Worm (Caenorhabditis elegans) whole organism, L4 larva: ENCODE results near the gene mdt-11.

Experiments
- F26F4.8 ChIP-seq: fragments of 200-800 bp; sonication (Bioruptor generic); conservative IDR thresholded peaks from 2 replicates; pipeline ENCODE4 v1.3.6; 2022; ENCODE audit warnings: missing genetic modification characterization, missing compliant biosample characterization
- F37D6.2 ChIP-seq: sonication (generic microtip); optimal IDR thresholded peaks from 2 replicates; lab custom pipeline; 2016; ENCODE audit warnings: mild to moderate bottlenecking, missing genetic modification characterization, missing compliant biosample characterization
- F49E8.2 ChIP-seq: sonication (generic microtip); optimal IDR thresholded peaks from 2 replicates; lab custom pipeline; 2016; ENCODE audit warnings: missing compliant biosample characterization, mild to moderate bottlenecking, missing genetic modification characterization, borderline replicate concordance
- R02D3.7 ChIP-seq: fragments of 150-350 bp; sonication (generic microtip); optimal IDR thresholded peaks from 3 replicates; lab custom pipeline; 2014; ENCODE audit warnings: missing biosample characterization, missing genetic modification characterization
- Y105C5A.15 ChIP-seq: fragments of 200-800 bp; sonication (Bioruptor generic); IDR thresholded peaks from 2 replicates; pipeline ENCODE4 v1.3.6; 2022; ENCODE audit warnings: missing genetic modification characterization, missing compliant biosample characterization
- Y48G9A.11 ChIP-seq: fragments of 200-800 bp; sonication (Bioruptor generic); IDR thresholded peaks from 2 replicates; pipeline ENCODE4 v1.3.6; 2022; ENCODE audit warnings: missing genetic modification reagents, missing genetic modification characterization, missing compliant biosample characterization
- ZK546.5 ChIP-seq, 2 experiments: sonication (generic microtip); optimal IDR thresholded peaks; 2 replicates each; lab custom pipeline; 2017; ENCODE audit warnings: missing biosample characterization in 2 of 2, missing genetic modification characterization in 2 of 2
- aly-2 ChIP-seq: sonication (generic microtip); optimal IDR thresholded peaks from 2 replicates; lab custom pipeline; 2018; ENCODE audit warnings: missing biosample characterization, missing genetic modification characterization
- arid-1 ChIP-seq: fragments of 200-800 bp; sonication (Bioruptor generic); conservative IDR thresholded peaks from 2 replicates; pipeline ENCODE4 v1.3.6; 2022; ENCODE audit warnings: missing genetic modification reagents, missing genetic modification characterization, missing compliant biosample characterization
- ceh-32 ChIP-seq: sonication (generic microtip); optimal IDR thresholded peaks from 2 replicates; lab custom pipeline; 2016; ENCODE audit warnings: mild to moderate bottlenecking, missing genetic modification characterization, missing compliant biosample characterization; ENCODE audit not compliant: poor library complexity
- ceh-62 ChIP-seq: sonication (generic microtip); optimal IDR thresholded peaks from 2 replicates; lab custom pipeline; 2017; ENCODE audit warnings: missing biosample characterization, missing genetic modification characterization
- ceh-82 ChIP-seq: sonication (generic microtip); optimal IDR thresholded peaks from 2 replicates; lab custom pipeline; 2017; ENCODE audit warnings: missing biosample characterization, missing genetic modification characterization
- cey-2 ChIP-seq: sonication (generic microtip); optimal IDR thresholded peaks from 3 replicates; lab custom pipeline; 2017; ENCODE audit warnings: missing genetic modification characterization, mild to moderate bottlenecking, missing compliant biosample characterization, antibody characterized with exemption, borderline replicate concordance; ENCODE audit not compliant: insufficient read depth
- daf-12 ChIP-seq: fragments of 150-350 bp; optimal IDR thresholded peaks from 2 replicates; lab custom pipeline; 2014; ENCODE audit warnings: missing biosample characterization, missing genetic modification reagents, missing genetic modification characterization
- daf-16 ChIP-seq, 3 experiments: sonication (generic microtip); optimal IDR thresholded peaks; 2 replicates each; lab custom pipeline; 2016 to 2017; ENCODE audit warnings: missing genetic modification characterization in 3 of 3, missing genetic modification reagents in 3 of 3, mild to moderate bottlenecking in 2 of 3, missing compliant biosample characterization in 2 of 3, missing biosample characterization in 1 of 3, moderate library complexity in 1 of 3
- daf-19 ChIP-seq: fragments of 200-800 bp; sonication (Bioruptor generic); conservative IDR thresholded peaks from 2 replicates; pipeline ENCODE4 v1.3.6; 2022; ENCODE audit warnings: missing genetic modification characterization, missing compliant biosample characterization
- daf-8 ChIP-seq: fragments of 200-800 bp; sonication (Bioruptor generic); IDR thresholded peaks from 2 replicates; pipeline ENCODE4 v1.3.6; 2022; ENCODE audit warnings: missing genetic modification characterization, missing compliant biosample characterization
- hif-1 ChIP-seq, 2 experiments: sonication (generic microtip); optimal IDR thresholded peaks; 2 replicates each; lab custom pipeline; 2016 to 2017; ENCODE audit warnings: missing compliant biosample characterization in 2 of 2, missing genetic modification characterization in 2 of 2, missing genetic modification reagents in 2 of 2, missing genotype in 2 of 2, mild to moderate bottlenecking in 1 of 2
- hlh-11 ChIP-seq: fragments of 200-800 bp; sonication (Bioruptor generic); optimal IDR thresholded peaks from 2 replicates; lab custom pipeline; 2018; ENCODE audit warnings: mild to moderate bottlenecking, missing genetic modification characterization, missing compliant biosample characterization
- hlh-30 ChIP-seq: sonication (generic microtip); optimal IDR thresholded peaks from 2 replicates; lab custom pipeline; 2017; ENCODE audit warnings: antibody characterized with exemption, mild to moderate bottlenecking, missing genetic modification characterization, missing compliant biosample characterization; ENCODE audit not compliant: insufficient read depth
- lin-1 ChIP-seq: fragments of 200-800 bp; sonication (Bioruptor generic); IDR thresholded peaks from 2 replicates; pipeline ENCODE4 v1.3.6; 2022; ENCODE audit warnings: missing genetic modification reagents, missing genetic modification characterization, missing compliant biosample characterization
- lin-13 ChIP-seq: fragments of 150-350 bp; optimal IDR thresholded peaks from 2 replicates; lab custom pipeline; 2014; ENCODE audit warnings: missing biosample characterization, missing genetic modification reagents, missing genetic modification characterization
- lin-15B ChIP-seq: fragments of 150-350 bp; sonication (generic microtip); optimal IDR thresholded peaks from 3 replicates; lab custom pipeline; 2014; ENCODE audit warnings: missing biosample characterization, missing genetic modification characterization
- madf-5 ChIP-seq, 2 experiments: fragments of 200-800 bp; sonication (Bioruptor generic); IDR thresholded peaks; 2 replicates each; pipeline ENCODE4 v1.3.6; 2022; ENCODE audit warnings: missing compliant biosample characterization in 2 of 2, missing genetic modification characterization in 2 of 2
- madf-9 ChIP-seq: fragments of 200-800 bp; sonication (Bioruptor generic); conservative IDR thresholded peaks from 2 replicates; pipeline ENCODE4 v1.3.6; 2022; ENCODE audit warnings: missing genetic modification reagents, missing genetic modification characterization, missing compliant biosample characterization
- mxl-2 ChIP-seq: fragments of 200-800 bp; sonication (Bioruptor generic); conservative IDR thresholded peaks from 2 replicates; pipeline ENCODE4 v1.3.6; 2022; ENCODE audit warnings: missing genetic modification reagents, missing genetic modification characterization, missing compliant biosample characterization
- mxl-3 ChIP-seq: fragments of 200-800 bp; sonication (Bioruptor generic); optimal IDR thresholded peaks from 2 replicates; lab custom pipeline; 2018; ENCODE audit warnings: mild to moderate bottlenecking, missing genetic modification characterization, missing compliant biosample characterization
- nhr-111 ChIP-seq: fragments of 200-800 bp; sonication (Bioruptor generic); optimal IDR thresholded peaks from 2 replicates; lab custom pipeline; 2018; ENCODE audit warnings: mild to moderate bottlenecking, missing genetic modification characterization, missing compliant biosample characterization
- nhr-25 ChIP-seq: sonication (generic microtip); optimal IDR thresholded peaks from 2 replicates; lab custom pipeline; 2017; ENCODE audit warnings: missing genetic modification characterization, mild to moderate bottlenecking, missing compliant biosample characterization, antibody characterized with exemption, moderate library complexity, borderline replicate concordance; ENCODE audit not compliant: insufficient read depth
- nhr-28 ChIP-seq: fragments of 150-350 bp; optimal IDR thresholded peaks from 2 replicates; lab custom pipeline; 2014; ENCODE audit warnings: missing biosample characterization, missing genetic modification characterization
- nhr-41 ChIP-seq: fragments of 200-800 bp; sonication (Bioruptor generic); IDR thresholded peaks from 2 replicates; pipeline ENCODE4 v1.3.6; 2022; ENCODE audit warnings: missing genetic modification reagents, missing genetic modification characterization, missing compliant biosample characterization
- nhr-42 ChIP-seq: fragments of 200-800 bp; sonication (Bioruptor generic); IDR thresholded peaks from 2 replicates; pipeline ENCODE4 v1.3.6; 2022; ENCODE audit warnings: missing genetic modification characterization, missing compliant biosample characterization
- nhr-48 ChIP-seq: sonication (generic microtip); optimal IDR thresholded peaks from 2 replicates; lab custom pipeline; 2016; ENCODE audit warnings: mild to moderate bottlenecking, missing genetic modification characterization, missing compliant biosample characterization
- nhr-6 ChIP-seq: fragments of 150-350 bp; optimal IDR thresholded peaks from 2 replicates; lab custom pipeline; 2014; ENCODE audit warnings: missing biosample characterization, missing genetic modification characterization
- nhr-76 ChIP-seq: fragments of 150-350 bp; optimal IDR thresholded peaks from 2 replicates; lab custom pipeline; 2014; ENCODE audit warnings: missing biosample characterization, missing genetic modification characterization
- nhr-77 ChIP-seq: fragments of 150-350 bp; optimal IDR thresholded peaks from 2 replicates; lab custom pipeline; 2014; ENCODE audit warnings: missing biosample characterization, missing genetic modification characterization
- pqm-1 ChIP-seq: sonication (generic microtip); optimal IDR thresholded peaks from 2 replicates; lab custom pipeline; 2017; ENCODE audit warnings: missing biosample characterization, missing genetic modification characterization
- rbr-2 ChIP-seq: sonication (generic microtip); optimal IDR thresholded peaks from 2 replicates; lab custom pipeline; 2016; ENCODE audit warnings: missing genotype, missing genetic modification characterization, missing compliant biosample characterization
- sdz-12 ChIP-seq: fragments of 200-800 bp; sonication (Bioruptor generic); optimal IDR thresholded peaks from 2 replicates; lab custom pipeline; 2018; ENCODE audit warnings: mild to moderate bottlenecking, missing genetic modification characterization, missing compliant biosample characterization
- set-16 ChIP-seq: fragments of 200-800 bp; sonication (Bioruptor generic); IDR thresholded peaks from 2 replicates; pipeline ENCODE4 v1.3.6; 2022; ENCODE audit warnings: missing genetic modification reagents, missing genetic modification characterization, missing compliant biosample characterization
- snpc-4 ChIP-seq: fragments of 150-350 bp; optimal IDR thresholded peaks from 2 replicates; lab custom pipeline; 2014; ENCODE audit warnings: missing biosample characterization, missing genetic modification characterization
- spr-1 ChIP-seq: sonication (generic microtip); optimal IDR thresholded peaks from 2 replicates; lab custom pipeline; 2016; ENCODE audit warnings: mild to moderate bottlenecking, missing genetic modification characterization, missing compliant biosample characterization
- spr-3 ChIP-seq: fragments of 200-800 bp; sonication (Bioruptor generic); optimal IDR thresholded peaks from 2 replicates; lab custom pipeline; 2018; ENCODE audit warnings: mild to moderate bottlenecking, missing genetic modification characterization, missing compliant biosample characterization
- unc-39 ChIP-seq: sonication (generic microtip); optimal IDR thresholded peaks from 2 replicates; lab custom pipeline; 2017; ENCODE audit warnings: missing biosample characterization, missing genetic modification characterization
- unc-62 ChIP-seq, 3 experiments: fragments of 150-350 bp in 1 of 3; sonication (generic microtip); optimal IDR thresholded peaks in 2 of 3; peaks in 1 of 3; 1 replicate in 1 of 3; 2 replicates in 2 of 3; lab custom pipeline; 2014 to 2017; ENCODE audit warnings: missing biosample characterization in 3 of 3, missing genetic modification characterization in 3 of 3, missing genetic modification reagents in 3 of 3, missing genotype in 1 of 3
- zag-1 ChIP-seq: fragments of 150-350 bp; optimal IDR thresholded peaks from 2 replicates; lab custom pipeline; 2014; ENCODE audit warnings: missing biosample characterization, missing genetic modification characterization
- zfp-3 ChIP-seq: fragments of 200-800 bp; sonication (Bioruptor generic); conservative IDR thresholded peaks from 2 replicates; pipeline ENCODE4 v1.3.6; 2022; ENCODE audit warnings: missing genetic modification reagents, missing genetic modification characterization, missing compliant biosample characterization
- ztf-11 ChIP-seq: fragments of 150-350 bp; optimal IDR thresholded peaks from 2 replicates; lab custom pipeline; 2014; ENCODE audit warnings: missing biosample characterization, missing genetic modification characterization
- ztf-7 ChIP-seq: fragments of 150-350 bp; optimal IDR thresholded peaks from 2 replicates; lab custom pipeline; 2014; ENCODE audit warnings: missing biosample characterization, missing genetic modification characterization

Gene mdt-11

DNA sequence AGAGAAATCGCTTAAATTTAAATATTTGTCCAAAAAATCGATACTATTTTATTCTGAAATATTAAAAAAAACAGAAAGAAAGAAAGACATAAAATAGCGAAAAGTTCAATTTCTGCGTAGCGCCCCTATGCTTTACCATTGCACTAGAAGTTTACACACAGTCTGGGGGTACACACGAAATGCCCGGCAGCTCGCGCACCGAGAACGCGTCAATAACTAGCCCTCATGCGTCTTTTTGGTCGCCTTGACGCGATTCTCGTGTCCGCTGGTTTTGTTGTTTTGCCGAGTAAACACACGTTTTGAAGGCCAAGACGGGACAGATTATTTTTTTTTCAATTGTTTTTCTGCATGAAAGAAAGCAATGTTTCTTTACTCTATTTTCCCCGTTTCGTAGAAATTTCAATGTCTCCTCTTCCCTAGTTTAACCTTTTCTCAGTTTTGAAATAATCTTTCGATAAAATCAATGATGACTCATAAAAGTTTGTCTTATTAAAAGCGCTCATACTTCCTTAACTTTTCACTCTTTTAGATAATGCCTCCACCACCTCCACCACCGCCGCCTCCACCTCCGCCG is 2.8 kb upstream of the mdt-11 start, which contains the start of gene wip-1 (continued):
- peak; percentile 96 for TF ChIP-seq spr-1 (tag; lab: Kevin White, UChicago)
- peak; percentile 89 for TF ChIP-seq spr-3
- peak; percentile 60 for TF ChIP-seq set-16 (GFP tag; lab: Robert Waterston, UW)
- TF ChIP-seq Y48G9A.11 (GFP tag; lab: Robert Waterston, UW): peak; percentile 83
- peak; percentile 95 to 97 for TF ChIP-seq daf-16 (GFP tag; optimal IDR thresholded peaks at IDR 0.05; lab: Kevin White, UChicago)
- TF ChIP-seq daf-16 (tag; optimal IDR thresholded peaks at IDR 0.05; lab: Kevin White, UChicago): peak; percentile 97
- TF ChIP-seq sdz-12 (GFP tag; lab: Kevin White, UChicago): peak; percentile 33
- TF ChIP-seq Y105C5A.15 (GFP tag; lab: Robert Waterston, UW): peak; percentile 84; the same call in 1 of the 2 replicates
- TF ChIP-seq nhr-77 (tag; lab: Kevin White, UChicago): peak; percentile 98
- peak; percentile 94 for TF ChIP-seq hlh-30
- TF ChIP-seq daf-12 (tag; lab: Kevin White, UChicago): no peak
- peak; percentile 52 for TF ChIP-seq snpc-4 (tag; lab: Kevin White, UChicago)
- no peak for TF ChIP-seq aly-2
- peak; percentile 95 for TF ChIP-seq nhr-6 (tag; lab: Kevin White, UChicago)
- peak; percentile 95 for TF ChIP-seq F37D6.2
- peak; percentile 98 for TF ChIP-seq hlh-11 (tag; lab: Kevin White, UChicago)
- peak; percentile 62 for TF ChIP-seq mxl-2 (GFP tag; lab: Robert Waterston, UW)
- TF ChIP-seq ceh-62 (tag; lab: Kevin White, UChicago): no peak
- TF ChIP-seq zag-1 (tag; lab: Kevin White, UChicago): peak; percentile 66
- no peak for TF ChIP-seq ceh-82 (tag; lab: Kevin White, UChicago)
- TF ChIP-seq zfp-3 (GFP tag; lab: Robert Waterston, UW): peak; percentile 94
- peak; percentile 98 for TF ChIP-seq nhr-28
- TF ChIP-seq arid-1 (GFP tag; lab: Robert Waterston, UW): peak; percentile 98
- peak; percentile 53 for TF ChIP-seq nhr-76 (tag; lab: Kevin White, UChicago)
- peak in 1 of 2 experiments; percentile 99 for TF ChIP-seq unc-62 (GFP tag; optimal IDR thresholded peaks at IDR 0.05 in 1 of 2; lab: Kevin White, UChicago)
- peak; percentile 30 for TF ChIP-seq unc-62 (tag; optimal IDR thresholded peaks at IDR 0.05; lab: Kevin White, UChicago)
- TF ChIP-seq rbr-2: peak; percentile 98
- TF ChIP-seq ceh-32 (tag; lab: Kevin White, UChicago): peak; percentile 69
- peak; percentile 95 for TF ChIP-seq daf-19 (GFP tag; lab: Robert Waterston, UW)
- peak; percentile 79; the same call in 1 of the 2 replicates for TF ChIP-seq nhr-41
- TF ChIP-seq lin-15B (tag; lab: Kevin White, UChicago): peak; percentile 65
- peak; percentile 97 for TF ChIP-seq madf-9
- TF ChIP-seq lin-1 (GFP tag; lab: Robert Waterston, UW): peak; percentile 96
- TF ChIP-seq nhr-25 (tag; lab: Kevin White, UChicago): peak; percentile 95
- no peak for TF ChIP-seq daf-8
- TF ChIP-seq nhr-48 (tag; lab: Kevin White, UChicago): peak; percentile 91
- TF ChIP-seq ztf-11: peak; percentile 18
- peak; percentile 93 for TF ChIP-seq ztf-7
- peak; percentile 54 for TF ChIP-seq pqm-1 (tag; lab: Kevin White, UChicago)
- TF ChIP-seq F49E8.2 (tag; lab: Kevin White, UChicago): peak; percentile 96
- peak in 1 of 2 experiments; percentile 53 for TF ChIP-seq ZK546.5 (tag; optimal IDR thresholded peaks at IDR 0.05; lab: Kevin White, UChicago)
- TF ChIP-seq madf-5 (GFP tag; IDR thresholded peaks at IDR 0.05; lab: Robert Waterston, UW): peak in 1 of 2 experiments; percentile 90; a peak in 1 of 4 replicates
- TF ChIP-seq unc-39 (tag; lab: Kevin White, UChicago): peak; percentile 19
- peak; percentile 97 for TF ChIP-seq lin-13 (GFP tag; lab: Kevin White, UChicago)
- TF ChIP-seq mxl-3 (GFP tag; lab: Kevin White, UChicago): peak; percentile 97
- peak; percentile 73 to 89 for TF ChIP-seq hif-1 (tag; optimal IDR thresholded peaks at IDR 0.05; lab: Kevin White, UChicago)
- peak; percentile 2 for TF ChIP-seq R02D3.7 (tag; lab: Kevin White, UChicago)
- TF ChIP-seq cey-2 (tag; lab: Kevin White, UChicago): peak; percentile 57
- TF ChIP-seq F26F4.8: no peak
- TF ChIP-seq nhr-111 (GFP tag; lab: Kevin White, UChicago): peak; percentile 86
- TF ChIP-seq nhr-42 (GFP tag; lab: Robert Waterston, UW): peak; percentile 94
